Fruit fly (Drosophila melanogaster): ENCODE data around the gene Acp36DE.

Gene Acp36DE

dm6 chr2L:18344343-18344742 is 14.5 kb downstream of the Acp36DE start:
- no peak for TF ChIP-seq CG17801 (GFP tag; optimal IDR thresholded peaks at IDR 0.05; ENCODE audit: partially characterized antibody)

dm6 chr2L:18340921-18341320 is 17.9 kb downstream of the Acp36DE start:
- TF ChIP-seq CG17801 (GFP tag; optimal IDR thresholded peaks at IDR 0.05; ENCODE audit: partially characterized antibody), result no peak

dm6 chr2L:18336531-18336930 is 22.3 kb downstream of the Acp36DE start:
- TF ChIP-seq CG17801 (GFP tag; optimal IDR thresholded peaks at IDR 0.05; ENCODE audit: partially characterized antibody), result no peak

dm6 chr2L:18335641-18336040 is 23.2 kb downstream of the Acp36DE start:
- TF ChIP-seq CG17801 (GFP tag; optimal IDR thresholded peaks at IDR 0.05; ENCODE audit: partially characterized antibody), result no peak

- TF ChIP-seq CG17801 (GFP tag; optimal IDR thresholded peaks at IDR 0.05; ENCODE audit: partially characterized antibody), result no peak
Observed at dm6 chr2L:18333831-18334437, 24.9 kb downstream of the Acp36DE start.

dm6 chr2L:18331612-18332011 is 27.2 kb downstream of the Acp36DE start:
- TF ChIP-seq CG17801 (GFP tag; optimal IDR thresholded peaks at IDR 0.05; ENCODE audit: partially characterized antibody), result no peak

dm6 chr2L:18328737-18329136 is 30.1 kb downstream of the Acp36DE start:
- no peak for TF ChIP-seq CG17801 (GFP tag; optimal IDR thresholded peaks at IDR 0.05; ENCODE audit: partially characterized antibody)

- peak; percentile 97 for TF ChIP-seq CG17801 (GFP tag; optimal IDR thresholded peaks at IDR 0.05; ENCODE audit: partially characterized antibody)
Observed at dm6 chr2L:18327592-18328078, 31.2 kb downstream of the Acp36DE start.

dm6 chr2L:18327007-18327406 is 31.8 kb downstream of the Acp36DE start:
- TF ChIP-seq CG17801 (GFP tag; optimal IDR thresholded peaks at IDR 0.05; ENCODE audit: partially characterized antibody), result no peak

dm6 chr2L:18325120-18325581 is 33.7 kb downstream of the Acp36DE start:
- peak; percentile 25 for TF ChIP-seq CG17801 (GFP tag; optimal IDR thresholded peaks at IDR 0.05; ENCODE audit: partially characterized antibody)

dm6 chr2L:18320933-18321332 is 37.9 kb downstream of the Acp36DE start:
- TF ChIP-seq CG17801 (GFP tag; optimal IDR thresholded peaks at IDR 0.05; ENCODE audit: partially characterized antibody), result no peak

- TF ChIP-seq CG17801 (GFP tag; optimal IDR thresholded peaks at IDR 0.05; ENCODE audit: partially characterized antibody), result peak; percentile 32
Observed at dm6 chr2L:18319577-18320316, 39.1 kb downstream of the Acp36DE start, which contains the start of gene Fas3. TSS of gene Fas3 (plus strand) at chr2L:18320102.

dm6 chr2L:18315454-18315853 is 43.4 kb downstream of the Acp36DE start:
- TF ChIP-seq CG17801 (GFP tag; optimal IDR thresholded peaks at IDR 0.05; ENCODE audit: partially characterized antibody), result no peak

dm6 chr2L:18313922-18314712 is 44.7 kb downstream of the Acp36DE start:
- no peak for TF ChIP-seq CG17801 (GFP tag; optimal IDR thresholded peaks at IDR 0.05; ENCODE audit: partially characterized antibody)

dm6 chr2L:18312309-18312708 is 46.5 kb downstream of the Acp36DE start:
- TF ChIP-seq CG17801 (GFP tag; optimal IDR thresholded peaks at IDR 0.05; ENCODE audit: partially characterized antibody), result no peak
